Worm (Caenorhabditis elegans): ENCODE data around the gene C49H3.3.

Gene C49H3.3

ce11 chrIV:7923982-7924480, at the start of gene C49H3.3, which contains the start of gene xpo-3:
Gene C49H3.3 (plus strand): TSS chrIV:7924350.
Gene xpo-3 (minus strand): TSS chrIV:7924032.
- TF ChIP-seq dao-5 (tag; optimal IDR thresholded peaks at IDR 0.05) = no peak
- TF ChIP-seq W03F9.2 (tag; optimal IDR thresholded peaks at IDR 0.05) = peak; percentile 79
- no peak for TF ChIP-seq him-1 (tag; optimal IDR thresholded peaks at IDR 0.05)

DNA sequence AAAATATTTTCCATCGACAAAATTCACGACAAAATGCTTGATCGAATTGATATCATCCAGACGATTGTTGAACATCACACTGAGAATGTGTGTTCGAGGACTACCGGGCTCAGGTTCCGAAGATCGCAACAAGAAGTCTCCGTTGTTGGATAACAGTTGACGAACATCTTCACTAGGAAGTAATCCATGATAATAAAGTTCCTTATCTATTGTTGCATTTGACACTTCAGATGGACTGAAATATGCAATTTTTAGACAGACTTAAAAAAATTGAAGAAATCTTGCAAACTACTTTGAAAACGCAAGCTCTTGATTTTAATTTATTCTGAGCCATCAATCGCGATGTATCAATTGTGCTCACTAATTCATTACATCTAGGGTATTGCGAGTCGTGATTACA, 46.9 kb upstream of the C49H3.3 start:
- no peak for TF ChIP-seq W03F9.2 (tag; optimal IDR thresholded peaks at IDR 0.05)

DNA sequence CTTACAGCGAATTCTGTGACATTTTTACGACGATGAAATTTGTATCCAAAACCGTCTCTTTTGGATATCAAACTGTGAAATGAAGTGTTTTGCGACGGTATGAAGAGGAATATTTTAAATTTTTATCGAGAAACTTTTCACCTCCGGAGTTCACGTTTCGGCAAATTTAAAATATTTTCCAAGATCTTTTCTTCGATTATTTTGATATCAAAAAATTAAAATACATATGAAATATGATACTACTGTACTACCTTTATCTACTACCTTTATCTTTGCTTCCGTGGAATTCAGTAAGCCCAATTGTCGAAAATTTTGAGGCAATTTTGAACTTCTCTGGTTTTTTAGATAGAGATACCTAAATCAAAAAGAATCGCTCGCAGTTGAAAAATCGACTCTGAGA, 46.4 kb upstream of the C49H3.3 start, which contains the start of gene kin-26:
TSS of gene kin-26 (minus strand) at position 101 of the 400 bp plus-strand sequence.
- no peak for TF ChIP-seq dao-5 (tag; optimal IDR thresholded peaks at IDR 0.05)
- no peak for TF ChIP-seq W03F9.2 (tag; optimal IDR thresholded peaks at IDR 0.05)
- no peak for TF ChIP-seq him-1 (tag; optimal IDR thresholded peaks at IDR 0.05)

DNA sequence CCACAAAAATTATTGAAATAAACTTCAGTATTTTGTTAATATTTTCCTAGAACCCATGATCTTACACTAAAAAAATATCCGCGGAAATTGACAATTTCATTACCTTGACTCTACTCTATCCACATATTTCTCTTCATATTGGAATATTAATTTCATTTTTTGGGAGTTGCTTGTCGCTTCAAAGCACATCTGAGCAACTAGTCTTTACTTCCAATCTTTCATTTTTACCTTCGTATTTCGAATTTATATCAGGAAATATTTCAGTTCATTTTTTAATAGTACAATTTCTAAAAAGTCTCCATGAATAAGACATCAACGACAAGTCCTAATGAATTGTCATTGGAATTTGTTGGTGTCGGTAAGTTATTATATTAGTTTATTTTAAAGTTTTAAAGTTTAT, 45.1 kb upstream of the C49H3.3 start, which contains the start of gene srt-73:
TSS of gene srt-73 (plus strand) at position 301 of the 400 bp plus-strand sequence.
- TF ChIP-seq dao-5 (tag; optimal IDR thresholded peaks at IDR 0.05) (no peak), W03F9.2 (tag; optimal IDR thresholded peaks at IDR 0.05) (no peak), him-1 (tag; optimal IDR thresholded peaks at IDR 0.05) (no peak)

DNA sequence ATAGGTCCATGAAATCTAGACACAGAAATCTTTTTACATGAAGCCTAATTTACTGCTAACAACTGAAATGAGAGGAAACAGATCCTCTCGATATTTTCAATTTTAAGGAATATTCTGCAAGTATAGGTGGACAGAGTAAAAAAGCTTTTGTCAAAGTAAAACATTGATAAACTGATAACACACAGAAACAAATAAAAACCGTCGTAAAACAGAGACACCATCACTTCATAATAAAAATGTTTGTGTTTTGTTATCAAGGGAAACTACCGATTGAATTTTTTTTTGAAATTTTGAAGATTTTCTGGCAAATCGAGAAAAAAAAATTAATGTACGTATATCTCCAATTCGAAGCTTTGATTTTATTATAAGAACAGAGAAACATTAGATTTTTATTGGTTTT, 43.0 kb upstream of the C49H3.3 start:
- TF ChIP-seq W03F9.2 (tag; optimal IDR thresholded peaks at IDR 0.05) = no peak
- no peak for TF ChIP-seq him-1 (tag; optimal IDR thresholded peaks at IDR 0.05)
- no peak for TF ChIP-seq dao-5 (tag; optimal IDR thresholded peaks at IDR 0.05)

- TF ChIP-seq W03F9.2 (tag; optimal IDR thresholded peaks at IDR 0.05) (no peak), him-1 (tag; optimal IDR thresholded peaks at IDR 0.05) (no peak), dao-5 (tag; optimal IDR thresholded peaks at IDR 0.05) (no peak)
Measured at ce11 chrIV:7881726-7882125, 42.4 kb upstream of the C49H3.3 start, which contains the start of gene atic-1. Gene atic-1 (plus strand): TSS chrIV:7882026.

- TF ChIP-seq W03F9.2 (tag; optimal IDR thresholded peaks at IDR 0.05) (no peak), dao-5 (tag; optimal IDR thresholded peaks at IDR 0.05) (no peak), him-1 (tag; optimal IDR thresholded peaks at IDR 0.05) (no peak)
Measured at ce11 chrIV:7897443-7897842, 26.7 kb upstream of the C49H3.3 start, which contains the start of gene ilys-4. Gene ilys-4 (minus strand): TSS chrIV:7897543.

ce11 chrIV:7897953-7898352, 26.2 kb upstream of the C49H3.3 start:
- TF ChIP-seq him-1 (tag; optimal IDR thresholded peaks at IDR 0.05) (no peak), dao-5 (tag; optimal IDR thresholded peaks at IDR 0.05) (no peak)

- TF ChIP-seq W03F9.2 (tag; optimal IDR thresholded peaks at IDR 0.05) (no peak), dao-5 (tag; optimal IDR thresholded peaks at IDR 0.05) (no peak)
Measured at ce11 chrIV:7898489-7898888, 25.7 kb upstream of the C49H3.3 start.

- peak; percentile 84 for TF ChIP-seq W03F9.2 (tag; optimal IDR thresholded peaks at IDR 0.05)
- TF ChIP-seq dao-5 (tag; optimal IDR thresholded peaks at IDR 0.05) = no peak
Measured at ce11 chrIV:7902221-7902904, 21.8 kb upstream of the C49H3.3 start, which contains the start of gene arp-11. Gene arp-11 (minus strand): TSS chrIV:7902271.

DNA sequence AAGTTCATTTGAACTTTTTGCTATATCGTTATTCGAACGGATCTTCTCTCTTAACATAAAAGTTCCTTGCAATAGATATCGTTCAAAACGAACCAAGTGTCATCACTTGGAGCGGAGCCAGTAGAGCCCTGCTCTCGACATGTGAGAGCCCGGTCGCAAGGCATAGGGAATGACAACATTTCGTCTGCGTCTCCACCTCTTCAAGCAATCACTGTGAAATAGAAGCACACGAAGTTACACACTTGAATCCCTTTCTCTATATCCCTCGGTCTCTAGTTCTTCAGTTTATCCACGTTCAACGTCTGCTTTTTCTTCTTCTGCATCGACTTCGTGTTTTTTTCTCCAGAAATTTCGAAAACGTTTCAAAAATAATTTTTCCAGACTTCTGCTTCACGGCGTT, 20.8 kb upstream of the C49H3.3 start, which contains the start of gene C49H3.6:
TSS of gene C49H3.6 (plus strand) at position 380 of the 400 bp plus-strand sequence.
- no peak for TF ChIP-seq W03F9.2 (tag; optimal IDR thresholded peaks at IDR 0.05)
- no peak for TF ChIP-seq dao-5 (tag; optimal IDR thresholded peaks at IDR 0.05)
- no peak for TF ChIP-seq him-1 (tag; optimal IDR thresholded peaks at IDR 0.05)

DNA sequence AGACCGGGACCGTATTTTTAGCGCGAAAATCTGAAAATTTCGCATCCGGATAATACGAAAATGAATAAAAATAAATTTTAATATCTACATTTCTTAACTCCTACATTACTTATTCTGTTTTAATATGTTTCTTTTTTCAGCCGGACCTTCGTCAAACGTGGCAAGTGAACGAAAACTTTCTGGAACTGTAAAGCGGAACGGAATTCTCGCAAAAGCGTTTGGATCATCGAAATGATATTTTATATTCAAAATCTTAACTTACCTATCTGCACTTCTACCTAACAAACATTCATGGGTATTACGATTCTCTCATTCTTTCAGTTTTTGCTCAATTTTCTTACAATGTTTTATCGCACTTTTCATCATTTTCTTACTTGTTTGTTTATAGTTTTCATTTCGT, 17.5 kb upstream of the C49H3.3 start:
- TF ChIP-seq him-1 (tag; optimal IDR thresholded peaks at IDR 0.05) = no peak
- TF ChIP-seq W03F9.2 (tag; optimal IDR thresholded peaks at IDR 0.05) = no peak
- TF ChIP-seq dao-5 (tag; optimal IDR thresholded peaks at IDR 0.05) = no peak

DNA sequence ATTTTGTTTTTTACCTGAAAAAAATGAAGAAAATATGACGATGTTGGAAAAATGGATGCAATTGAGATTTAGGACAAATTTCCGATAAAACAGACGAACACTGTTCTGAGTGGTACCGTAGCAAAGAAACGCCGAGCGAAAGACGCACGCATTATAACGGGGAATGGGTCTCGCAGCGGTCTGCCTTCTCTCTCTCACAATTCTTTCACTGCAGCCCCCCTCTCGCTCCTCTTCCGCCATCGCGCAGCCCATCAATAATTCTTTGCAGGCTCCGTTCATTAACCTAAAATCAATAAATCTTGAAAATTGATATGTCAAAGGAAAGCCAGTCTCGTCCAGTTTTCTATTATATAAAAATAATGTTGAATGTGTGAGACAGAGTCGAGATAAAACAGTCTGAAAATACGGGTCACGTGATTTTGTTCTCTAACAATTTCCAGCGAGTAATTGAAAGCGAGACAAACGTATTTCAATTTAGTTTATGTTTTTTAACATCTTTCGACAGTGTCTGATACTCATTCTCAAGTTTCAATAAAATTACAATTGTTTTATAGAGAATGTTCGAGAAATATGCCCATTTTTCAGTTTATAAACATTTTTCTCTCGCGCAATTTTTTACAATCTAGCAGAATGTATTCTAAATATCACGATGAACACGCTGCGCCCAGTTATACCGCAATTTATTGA, 14.6 kb upstream of the C49H3.3 start:
- TF ChIP-seq W03F9.2 (tag; optimal IDR thresholded peaks at IDR 0.05) (peak; percentile 33), him-1 (tag; optimal IDR thresholded peaks at IDR 0.05) (no peak)

DNA sequence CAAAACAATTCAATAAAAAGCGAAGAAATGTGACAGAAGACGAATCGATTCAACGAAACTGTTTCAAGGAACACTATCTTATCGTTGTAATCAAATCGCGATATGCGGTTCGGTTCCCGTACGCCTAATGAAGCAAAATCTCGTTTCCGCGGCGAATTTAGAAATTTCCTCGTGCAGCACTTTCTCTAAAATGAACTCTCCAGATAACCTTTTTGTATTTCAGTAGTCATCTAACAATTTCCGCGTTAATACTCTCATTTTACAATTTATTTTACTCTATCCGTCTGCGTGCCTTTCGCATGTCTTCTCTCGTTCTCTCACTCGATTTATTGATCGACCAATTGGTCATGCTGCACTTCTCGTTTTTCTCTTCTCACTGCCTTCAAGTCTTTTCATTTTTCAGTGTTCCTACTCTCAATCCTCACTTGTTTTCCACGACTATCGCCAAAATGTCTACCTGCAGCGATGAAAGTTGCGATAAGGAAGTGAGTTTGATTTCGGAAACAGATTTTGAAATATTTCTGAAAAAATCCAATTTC, 13.9 kb upstream of the C49H3.3 start, which contains the start of the genes npp-27 and ntl-4:
TSS of gene npp-27 (minus strand) at position 51 of the 539 bp plus-strand sequence.
TSS of gene ntl-4 (plus strand) at position 379 of the 539 bp plus-strand sequence.
- no peak for TF ChIP-seq dao-5 (tag; optimal IDR thresholded peaks at IDR 0.05)
- no peak for TF ChIP-seq him-1 (tag; optimal IDR thresholded peaks at IDR 0.05)
- no peak for TF ChIP-seq W03F9.2 (tag; optimal IDR thresholded peaks at IDR 0.05)

All from whole organism, L4/young adult.